Worm (Caenorhabditis elegans) whole organism, mixed stage, embryonic: Measurements from ENCODE around the gene nlp-13.

Source experiments
- blmp-1 ChIP-seq: fragments of 150-350 bp; optimal IDR thresholded peaks from 2 replicates; lab custom pipeline; 2014; ENCODE audit warnings: missing biosample characterization, missing genetic modification characterization
- cnd-1 ChIP-seq: fragments of 200-800 bp; sonication (Bioruptor generic); optimal IDR thresholded peaks from 2 replicates; lab custom pipeline; 2018; ENCODE audit warnings: mild to moderate bottlenecking, missing genetic modification characterization, missing compliant biosample characterization
- mep-1 ChIP-seq: fragments of 150-350 bp; optimal IDR thresholded peaks from 2 replicates; lab custom pipeline; 2017; ENCODE audit warnings: missing biosample characterization, missing genetic modification reagents, missing genetic modification characterization, inconsistent platforms
- nhr-237 ChIP-seq: fragments of 150-350 bp; optimal IDR thresholded peaks from 2 replicates; lab custom pipeline; 2014; ENCODE audit warnings: missing biosample characterization, missing genetic modification characterization
- nhr-76 ChIP-seq: sonication (generic microtip); optimal IDR thresholded peaks from 2 replicates; lab custom pipeline; 2017; ENCODE audit warnings: missing biosample characterization, missing genetic modification characterization
- pha-4 ChIP-seq: fragments of 150-350 bp; optimal IDR thresholded peaks from 2 replicates; lab custom pipeline; 2018; ENCODE audit warnings: missing biosample characterization, missing genetic modification reagents, missing genetic modification characterization
- unc-39 ChIP-seq: fragments of 150-350 bp; optimal IDR thresholded peaks from 2 replicates; lab custom pipeline; 2014; ENCODE audit warnings: missing biosample characterization, missing genetic modification characterization

DNA sequence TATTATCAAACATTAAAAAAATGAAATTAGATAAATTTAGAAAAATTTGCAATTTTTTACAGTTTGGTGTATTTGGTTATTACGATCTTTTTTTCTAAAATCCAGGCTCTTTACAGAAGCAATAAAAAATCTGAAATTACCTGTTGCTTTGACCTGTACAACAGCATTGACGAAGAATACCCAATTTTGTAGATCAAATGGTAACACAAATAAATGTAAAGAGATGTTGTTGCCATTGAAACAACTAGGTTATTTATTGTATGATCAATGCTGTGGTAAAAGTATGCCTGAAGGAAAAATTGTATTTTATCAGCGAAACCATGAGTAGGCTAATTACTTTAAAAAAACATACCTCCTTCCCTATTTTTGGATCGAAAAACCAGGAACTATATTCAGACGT, 5.3 kb downstream of the nlp-13 start:
- TF ChIP-seq cnd-1 (no peak), mep-1 (tag; lab: Kevin White, UChicago) (no peak), nhr-76 (no peak), nhr-237 (tag; lab: Kevin White, UChicago) (no peak), unc-39 (tag; lab: Kevin White, UChicago) (no peak), blmp-1 (tag; lab: Kevin White, UChicago) (no peak), pha-4 (tag; lab: Kevin White, UChicago) (no peak)
